Worm (Caenorhabditis elegans): ENCODE measurements around the gene F17E9.16.
A peak's percentile ranks its signal among the peaks of the same experiment; 100 is the strongest.

Gene F17E9.16

ce11 chrIV:8342385-8342784, 9.8 kb upstream of the F17E9.16 start, which contains the start of gene lgc-5:
Gene lgc-5, plus strand, starts transcription at chrIV:8342685.
- TF ChIP-seq lin-29 (GFP tag; IDR thresholded peaks at IDR 0.05): no peak
- no peak for TF ChIP-seq lin-13 (GFP tag; optimal IDR thresholded peaks at IDR 0.05)
- no peak for TF ChIP-seq nhr-111 (GFP tag; optimal IDR thresholded peaks at IDR 0.05)
- no peak for TF ChIP-seq lin-38 (GFP tag; IDR thresholded peaks at IDR 0.05)
- TF ChIP-seq dmd-9 (GFP tag; IDR thresholded peaks at IDR 0.05): no peak
- no peak for TF ChIP-seq set-16 (GFP tag; IDR thresholded peaks at IDR 0.05)
- no peak for TF ChIP-seq F44E2.7 (GFP tag; IDR thresholded peaks at IDR 0.05)
- no peak for TF ChIP-seq nhr-11 (tag; optimal IDR thresholded peaks at IDR 0.05)
- no peak for TF ChIP-seq lin-15B (tag; optimal IDR thresholded peaks at IDR 0.05)
- no peak for TF ChIP-seq hif-1 (tag; optimal IDR thresholded peaks at IDR 0.05)
- no peak for TF ChIP-seq aha-1 (tag)
- no peak for TF ChIP-seq nhr-76 (tag; optimal IDR thresholded peaks at IDR 0.05)
- no peak for TF ChIP-seq zip-11 (GFP tag; IDR thresholded peaks at IDR 0.05)
- TF ChIP-seq hmg-1.1 (GFP tag; IDR thresholded peaks at IDR 0.05): no peak
- TF ChIP-seq vab-7 (GFP tag; IDR thresholded peaks at IDR 0.05): no peak

- peak in 1 of 2 experiments; percentile 34 for TF ChIP-seq unc-62 (GFP tag; optimal IDR thresholded peaks at IDR 0.05 in 1 of 2)
- TF ChIP-seq unc-62 (tag; optimal IDR thresholded peaks at IDR 0.05): no peak
- TF ChIP-seq mdt-29 (GFP tag; IDR thresholded peaks at IDR 0.05): no peak
These were observed 6.6 kb upstream of the F17E9.16 start, which contains the start of gene F17E9.5 for ce11 chrIV:8345518-8345917. Gene F17E9.5, plus strand, starts transcription at chrIV:8345818.

ce11 chrIV:8347051-8347450, 5.1 kb upstream of the F17E9.16 start, which contains the start of the genes F17E9.18 and F17E9.15:
Gene F17E9.18, minus strand, starts transcription at chrIV:8347151.
Gene F17E9.15, plus strand, starts transcription at chrIV:8347418.
- TF ChIP-seq T20F7.1 (GFP tag; optimal IDR thresholded peaks at IDR 0.05) (no peak), ceh-44 (GFP tag; IDR thresholded peaks at IDR 0.05) (no peak), ztf-7 (tag; optimal IDR thresholded peaks at IDR 0.05) (no peak), Y48G9A.11 (GFP tag; IDR thresholded peaks at IDR 0.05) (no peak), mep-1 (tag; optimal IDR thresholded peaks at IDR 0.05) (no peak), daf-12 (tag; optimal IDR thresholded peaks at IDR 0.05) (no peak)

- TF ChIP-seq Y105C5A.15 (GFP tag; IDR thresholded peaks at IDR 0.05): no peak
- TF ChIP-seq pqm-1 (tag; optimal IDR thresholded peaks at IDR 0.05): no peak
- no peak for TF ChIP-seq tag-97 (GFP tag; IDR thresholded peaks at IDR 0.05)
These were observed 4.1 kb upstream of the F17E9.16 start, which contains the start of gene F17E9.4 for ce11 chrIV:8348073-8348472. Gene F17E9.4, plus strand, starts transcription at chrIV:8348373.

- no peak for TF ChIP-seq ZK546.5 (tag; optimal IDR thresholded peaks at IDR 0.05)
These were observed 2.4 kb downstream of the F17E9.16 start, which contains the start of gene F17E9.3 for ce11 chrIV:8354572-8354971. Gene F17E9.3, plus strand, starts transcription at chrIV:8354872.

- TF ChIP-seq nhr-28 (tag; optimal IDR thresholded peaks at IDR 0.05) (no peak), lin-38 (GFP tag; IDR thresholded peaks at IDR 0.05) (no peak), dmd-8 (GFP tag; IDR thresholded peaks at IDR 0.05) (no peak), nhr-41 (GFP tag; IDR thresholded peaks at IDR 0.05) (no peak), nhr-25 (tag; optimal IDR thresholded peaks at IDR 0.05; ENCODE audit: borderline replicate concordance, insufficient read depth) (no peak), duxl-1 (tag; optimal IDR thresholded peaks at IDR 0.05; ENCODE audit: poor library complexity) (no peak), dve-1 (tag; optimal IDR thresholded peaks at IDR 0.05; ENCODE audit: insufficient read depth) (no peak), rbr-2 (tag; optimal IDR thresholded peaks at IDR 0.05) (no peak)
These were observed 3.5 kb downstream of the F17E9.16 start, which contains the start of the genes F17E9.2 and col-116 for ce11 chrIV:8355592-8355991. Gene F17E9.2, plus strand, starts transcription at chrIV:8355892. Gene col-116, plus strand, starts transcription at chrIV:8355906.
